Worm (Caenorhabditis elegans) whole organism, L1 larva: Measurements from ENCODE around the gene F01G10.10.

Experiments
- isw-1 ChIP-seq: fragments of 200-800 bp; sonication (Bioruptor generic); IDR thresholded peaks from 2 replicates; pipeline ENCODE4 v1.3.6; 2022; ENCODE audit warnings: missing genetic modification characterization, missing compliant biosample characterization
- nhr-47 ChIP-seq: sonication (generic microtip); optimal IDR thresholded peaks from 2 replicates; lab custom pipeline; 2016; ENCODE audit warnings: mild to moderate bottlenecking, missing genetic modification characterization, moderate library complexity, missing compliant biosample characterization
- unc-62 ChIP-seq: fragments of 150-350 bp; optimal IDR thresholded peaks from 2 replicates; lab custom pipeline; 2014; ENCODE audit warnings: missing biosample characterization, missing genetic modification reagents, missing genetic modification characterization

- TF ChIP-seq unc-62 (GFP tag; lab: Kevin White, UChicago) = no peak
- no peak for TF ChIP-seq isw-1
- no peak for TF ChIP-seq nhr-47 (tag; lab: Kevin White, UChicago)
These were observed 4.3 kb upstream of the F01G10.10 start, which contains the start of gene lipl-7 for ce11 chrIV:10241659-10242058.
